Worm (Caenorhabditis elegans) whole organism, midembryonic: ENCODE measurements around the gene Y46G5A.7.

Experiments used
- T22C8.4 ChIP-seq: fragments of 200-800 bp; sonication (Bioruptor generic); IDR thresholded peaks from 2 replicates; pipeline ENCODE4 v1.3.6; 2022; ENCODE audit warnings: missing genetic modification characterization, missing compliant biosample characterization
- cog-1 ChIP-seq: sonication (generic microtip); optimal IDR thresholded peaks from 2 replicates; lab custom pipeline; 2016; ENCODE audit warnings: missing genetic modification characterization, missing compliant biosample characterization
- flt-1 ChIP-seq: fragments of 200-800 bp; sonication (Bioruptor generic); IDR thresholded peaks from 2 replicates; pipeline ENCODE4 v1.3.6; 2022; ENCODE audit warnings: missing genetic modification characterization, missing compliant biosample characterization
- klf-2 ChIP-seq: fragments of 200-800 bp; sonication (Bioruptor generic); conservative IDR thresholded peaks from 2 replicates; pipeline ENCODE4 v1.3.6; 2022; ENCODE audit warnings: missing genetic modification reagents, missing genetic modification characterization, missing compliant biosample characterization
- med-1 ChIP-seq: sonication (generic microtip); optimal IDR thresholded peaks from 2 replicates; lab custom pipeline; 2017; ENCODE audit warnings: missing genetic modification characterization, mild to moderate bottlenecking, missing compliant biosample characterization, antibody characterized with exemption, missing genetic modification reagents; ENCODE audit not compliant: insufficient read depth
- ref-1 ChIP-seq: fragments of 200-800 bp; sonication (Bioruptor generic); conservative IDR thresholded peaks from 2 replicates; pipeline ENCODE4 v1.3.6; 2022; ENCODE audit warnings: missing genetic modification reagents, missing genetic modification characterization, missing compliant biosample characterization
- tab-1 ChIP-seq: fragments of 200-800 bp; sonication (Bioruptor generic); IDR thresholded peaks from 2 replicates; pipeline ENCODE4 v1.3.6; 2022; ENCODE audit warnings: missing genetic modification characterization, missing compliant biosample characterization
- ztf-23 ChIP-seq: fragments of 200-800 bp; sonication (Bioruptor generic); IDR thresholded peaks from 2 replicates; pipeline ENCODE4 v1.3.6; 2022; ENCODE audit warnings: missing genetic modification reagents, missing genetic modification characterization, missing compliant biosample characterization
- ztf-29 ChIP-seq: fragments of 200-800 bp; sonication (Bioruptor generic); IDR thresholded peaks from 2 replicates; pipeline ENCODE4 v1.3.6; 2022; ENCODE audit warnings: missing genetic modification reagents, missing genetic modification characterization, missing compliant biosample characterization

Y46G5A.7 gene

ce11 chrII:12787831-12788248, 31.7 kb upstream of the Y46G5A.7 start, which contains the start of gene alkb-7:
Gene alkb-7, minus strand, starts transcription at chrII:12788153.
- TF ChIP-seq ztf-23 (GFP tag; lab: Robert Waterston, UW) (no peak), flt-1 (GFP tag; lab: Robert Waterston, UW) (no peak; the same call in 1 of the 2 replicates), tab-1 (GFP tag; lab: Robert Waterston, UW) (0 out of 2 replicates have a peak, but pooled peaks have one; percentile 34), ref-1 (no peak), cog-1 (no peak)

ce11 chrII:12785391-12785790, 29.3 kb upstream of the Y46G5A.7 start, which contains the start of gene Y46G5A.15:
Gene Y46G5A.15, minus strand, starts transcription at chrII:12785416.
- no peak for TF ChIP-seq ztf-29
- TF ChIP-seq flt-1 (GFP tag; lab: Robert Waterston, UW), result no peak
- TF ChIP-seq ref-1, result no peak
- TF ChIP-seq tab-1 (GFP tag; lab: Robert Waterston, UW), result no peak
- no peak for TF ChIP-seq cog-1
- TF ChIP-seq ztf-23 (GFP tag; lab: Robert Waterston, UW), result no peak
- no peak for TF ChIP-seq med-1 (GFP tag; lab: Kevin White, UChicago)
- no peak for TF ChIP-seq T22C8.4
- TF ChIP-seq klf-2 (GFP tag; lab: Robert Waterston, UW), result no peak

ce11 chrII:12778374-12778773, 22.2 kb upstream of the Y46G5A.7 start:
- peak; percentile 58 for TF ChIP-seq flt-1 (GFP tag; lab: Robert Waterston, UW)
- peak; percentile 55; the same call in 1 of the 2 replicates for TF ChIP-seq tab-1 (GFP tag; lab: Robert Waterston, UW)
- TF ChIP-seq klf-2 (GFP tag; lab: Robert Waterston, UW), result peak; percentile 66; the same call in 1 of the 2 replicates

- TF ChIP-seq klf-2 (GFP tag; lab: Robert Waterston, UW), result no peak
These were observed 20.2 kb upstream of the Y46G5A.7 start, which contains the start of gene Y46G5A.34 for ce11 chrII:12776379-12776778. Gene Y46G5A.34, plus strand, starts transcription at chrII:12776679.

ce11 chrII:12774402-12774801, 18.3 kb upstream of the Y46G5A.7 start, which contains the start of gene Y46G5A.14:
Gene Y46G5A.14, plus strand, starts transcription at chrII:12774702.
- no peak for TF ChIP-seq ref-1
- TF ChIP-seq ztf-23 (GFP tag; lab: Robert Waterston, UW), result no peak
- no peak for TF ChIP-seq tab-1 (GFP tag; lab: Robert Waterston, UW)
- no peak for TF ChIP-seq klf-2 (GFP tag; lab: Robert Waterston, UW)
- no peak for TF ChIP-seq ztf-29
- TF ChIP-seq cog-1, result no peak
- TF ChIP-seq med-1 (GFP tag; lab: Kevin White, UChicago), result no peak

ce11 chrII:12769947-12770346, 13.8 kb upstream of the Y46G5A.7 start:
- TF ChIP-seq med-1 (GFP tag; lab: Kevin White, UChicago) (no peak), ztf-23 (GFP tag; lab: Robert Waterston, UW) (no peak), ztf-29 (no peak), tab-1 (GFP tag; lab: Robert Waterston, UW) (no peak), cog-1 (no peak), flt-1 (GFP tag; lab: Robert Waterston, UW) (no peak), T22C8.4 (no peak), ref-1 (no peak)

- TF ChIP-seq klf-2 (GFP tag; lab: Robert Waterston, UW) (no peak), T22C8.4 (peak; percentile 52; the same call in 1 of the 2 replicates)
These were observed 12.1 kb upstream of the Y46G5A.7 start, which contains the start of the genes vps-2 and tiar-2 for ce11 chrII:12768167-12768712. Gene vps-2, minus strand, starts transcription at chrII:12768217. Gene tiar-2, plus strand, starts transcription at chrII:12768686.

- TF ChIP-seq flt-1 (GFP tag; lab: Robert Waterston, UW) (no peak), med-1 (GFP tag; lab: Kevin White, UChicago) (no peak), tab-1 (GFP tag; lab: Robert Waterston, UW) (no peak), ref-1 (no peak), T22C8.4 (no peak), klf-2 (GFP tag; lab: Robert Waterston, UW) (no peak), ztf-29 (no peak), ztf-23 (GFP tag; lab: Robert Waterston, UW) (no peak), cog-1 (no peak)
These were observed 11.2 kb upstream of the Y46G5A.7 start for ce11 chrII:12767258-12767824.

ce11 chrII:12766443-12767188, 10.5 kb upstream of the Y46G5A.7 start:
- TF ChIP-seq flt-1 (GFP tag; lab: Robert Waterston, UW) (no peak), T22C8.4 (peak; percentile 60), med-1 (GFP tag; lab: Kevin White, UChicago) (no peak)

ce11 chrII:12764476-12764875, 8.3 kb upstream of the Y46G5A.7 start:
- no peak for TF ChIP-seq T22C8.4
- no peak for TF ChIP-seq flt-1 (GFP tag; lab: Robert Waterston, UW)
- TF ChIP-seq ref-1, result no peak
- no peak for TF ChIP-seq ztf-23 (GFP tag; lab: Robert Waterston, UW)
- TF ChIP-seq ztf-29, result no peak
- TF ChIP-seq tab-1 (GFP tag; lab: Robert Waterston, UW), result no peak
- TF ChIP-seq cog-1, result no peak
- TF ChIP-seq med-1 (GFP tag; lab: Kevin White, UChicago), result no peak
- TF ChIP-seq klf-2 (GFP tag; lab: Robert Waterston, UW), result no peak
